Fruit fly (Drosophila melanogaster): ENCODE data around the gene okr.
A peak's percentile ranks its signal among the peaks of the same experiment; 100 is the strongest.

Gene okr

DNA sequence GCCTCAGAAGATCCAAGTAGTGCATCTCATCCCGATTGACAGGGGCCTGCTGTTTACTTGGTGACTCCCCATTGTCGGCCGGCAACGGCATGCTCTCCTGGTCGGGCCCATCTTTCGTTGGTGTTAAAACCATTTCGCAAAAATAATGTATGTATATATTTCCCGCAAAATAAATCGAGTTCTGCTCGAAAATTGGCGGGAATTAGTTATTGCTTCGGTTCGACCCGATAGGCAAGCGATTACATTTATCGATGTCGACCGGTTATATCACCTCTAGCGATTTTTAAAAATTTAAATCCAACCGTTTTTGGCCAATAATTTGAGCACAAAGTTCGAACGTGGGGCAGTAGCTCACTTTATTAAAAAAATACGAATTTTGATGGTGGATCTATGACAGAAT, 23.1 kb downstream of the okr start, which contains the start of gene Ts:
Gene Ts, minus strand, starts transcription at position 201 of the 400 bp plus-strand sequence.
- TF ChIP-seq D1 (tag; optimal IDR thresholded peaks at IDR 0.05) (no peak), CG8159 (tag; optimal IDR thresholded peaks at IDR 0.05) (no peak), CG10348 (GFP tag; IDR thresholded peaks at IDR 0.05) (no peak), gl (tag; optimal IDR thresholded peaks at IDR 0.05) (no peak), CG34367 (tag; optimal IDR thresholded peaks at IDR 0.05) (no peak), CG4496 (GFP tag; IDR thresholded peaks at IDR 0.05) (no peak), CG14655 (GFP tag; optimal IDR thresholded peaks at IDR 0.05) (no peak), CG13204 (GFP tag; optimal IDR thresholded peaks at IDR 0.05) (no peak), CG8301 (tag; optimal IDR thresholded peaks at IDR 0.05) (no peak), CG15710 (tag; optimal IDR thresholded peaks at IDR 0.05) (no peak)

DNA sequence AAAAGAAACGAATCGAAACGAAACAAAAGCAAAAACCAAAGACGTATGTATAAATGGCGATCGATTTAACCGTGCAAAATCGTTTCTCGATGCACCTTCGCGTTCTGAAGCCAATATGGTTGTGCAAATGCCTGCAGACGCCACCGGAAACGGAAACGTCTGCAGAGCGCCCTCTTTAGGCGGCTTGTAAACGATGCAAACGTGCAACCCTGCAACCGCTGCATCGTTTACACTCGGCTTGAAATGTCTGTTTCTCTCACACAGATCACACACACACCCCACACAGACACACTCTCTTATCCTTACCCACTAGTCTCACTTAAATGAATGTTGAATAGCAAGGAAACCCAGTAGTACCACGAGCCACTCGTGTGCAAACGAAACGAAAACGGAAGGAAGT, 25.6 kb downstream of the okr start:
- TF ChIP-seq Pif1A (GFP tag; optimal IDR thresholded peaks at IDR 0.05) (no peak), D1 (tag; optimal IDR thresholded peaks at IDR 0.05) (no peak), CG8159 (tag; optimal IDR thresholded peaks at IDR 0.05) (no peak), CG15710 (tag; optimal IDR thresholded peaks at IDR 0.05) (no peak), CG12605 (GFP tag; IDR thresholded peaks at IDR 0.05) (no peak)

DNA sequence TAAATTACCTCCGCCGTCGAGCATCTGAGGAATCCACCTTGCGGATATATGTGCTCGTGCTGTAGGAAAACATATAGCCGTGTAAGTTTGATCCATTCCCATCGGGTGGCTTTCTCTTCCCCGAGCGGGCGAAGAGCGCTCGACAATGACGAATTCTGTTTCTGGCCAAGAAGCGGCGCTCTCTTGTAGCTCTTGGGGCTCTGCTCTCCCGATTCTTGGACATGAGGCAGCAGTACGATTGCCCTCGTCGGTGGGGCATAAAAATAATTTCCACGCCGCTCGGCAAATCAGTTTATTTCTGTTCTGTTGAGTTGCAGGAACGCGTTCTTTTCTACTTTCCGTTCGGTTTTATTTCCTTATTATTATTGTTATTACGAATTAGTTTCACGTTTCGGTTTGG, 33.7 kb downstream of the okr start:
- TF ChIP-seq CG13204 (GFP tag; optimal IDR thresholded peaks at IDR 0.05): no peak
- TF ChIP-seq CG14655 (GFP tag; optimal IDR thresholded peaks at IDR 0.05): no peak
- TF ChIP-seq CG8301 (tag; optimal IDR thresholded peaks at IDR 0.05): no peak
- TF ChIP-seq Pif1A (GFP tag; optimal IDR thresholded peaks at IDR 0.05): no peak
- TF ChIP-seq D1 (tag; optimal IDR thresholded peaks at IDR 0.05): no peak
- no peak for TF ChIP-seq CG15710 (tag; optimal IDR thresholded peaks at IDR 0.05)
- TF ChIP-seq CG34367 (tag; optimal IDR thresholded peaks at IDR 0.05): no peak
- no peak for TF ChIP-seq Ets98B (GFP tag; IDR thresholded peaks at IDR 0.05)
- no peak for TF ChIP-seq Snoo (tag; optimal IDR thresholded peaks at IDR 0.05)

DNA sequence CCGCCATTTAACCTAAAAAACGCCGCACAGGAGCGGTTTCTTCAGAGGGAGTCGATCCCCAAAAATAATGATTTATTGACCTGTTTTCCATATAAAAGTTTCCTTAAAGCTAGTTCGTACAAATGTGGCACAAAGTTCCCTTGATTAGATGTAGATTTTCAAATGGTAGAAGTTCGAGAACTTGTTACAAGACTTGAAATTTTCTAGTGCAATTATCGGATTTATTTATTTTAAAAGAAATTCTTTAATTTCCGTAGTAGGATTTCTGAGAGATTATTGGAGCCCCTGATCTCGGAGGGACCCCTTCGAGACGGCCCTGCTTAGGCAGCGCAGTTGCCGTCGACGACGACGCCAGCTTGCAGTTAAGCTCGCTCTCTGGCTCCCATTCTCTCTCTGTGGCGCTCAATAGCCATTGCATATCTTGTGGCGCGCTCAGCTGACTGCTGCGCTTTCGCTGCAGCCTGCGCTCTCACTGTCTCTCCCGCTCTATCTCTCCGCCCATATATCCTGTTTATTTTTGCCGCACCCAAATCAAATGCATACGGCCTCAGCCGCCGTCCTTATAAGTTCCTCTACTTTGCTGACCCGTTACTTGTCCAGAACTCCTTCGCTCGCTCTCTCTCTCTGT, 34.9 kb downstream of the okr start:
- TF ChIP-seq CG8159 (tag; optimal IDR thresholded peaks at IDR 0.05) (peak; percentile 93), CG10348 (GFP tag; IDR thresholded peaks at IDR 0.05) (peak; percentile 77), EcR (GFP tag; optimal IDR thresholded peaks at IDR 0.05) (no peak), Snoo (tag; optimal IDR thresholded peaks at IDR 0.05) (peak; percentile 94), CG12605 (GFP tag; IDR thresholded peaks at IDR 0.05) (peak; percentile 54), CG8301 (tag; optimal IDR thresholded peaks at IDR 0.05) (peak; percentile 80), rn (GFP tag; IDR thresholded peaks at IDR 0.05) (peak; percentile 77), CG34367 (tag; optimal IDR thresholded peaks at IDR 0.05) (peak; percentile 74), CG32121 (GFP tag; IDR thresholded peaks at IDR 0.05) (peak; percentile 83), Pif1A (GFP tag; optimal IDR thresholded peaks at IDR 0.05) (peak; percentile 89), Pif1B (GFP tag; optimal IDR thresholded peaks at IDR 0.05) (peak; percentile 82), CG13204 (GFP tag; optimal IDR thresholded peaks at IDR 0.05) (peak; percentile 48), fd96Ca (GFP tag; IDR thresholded peaks at IDR 0.05) (peak; percentile 85), CG4496 (GFP tag; IDR thresholded peaks at IDR 0.05) (peak; percentile 86), CG15710 (tag; optimal IDR thresholded peaks at IDR 0.05) (peak; percentile 91), D1 (tag; optimal IDR thresholded peaks at IDR 0.05) (peak; percentile 34), CG14655 (GFP tag; optimal IDR thresholded peaks at IDR 0.05) (peak; percentile 92), Ets98B (GFP tag; IDR thresholded peaks at IDR 0.05) (peak; percentile 80), CG9948 (tag; optimal IDR thresholded peaks at IDR 0.05) (peak; percentile 87), gl (tag; optimal IDR thresholded peaks at IDR 0.05) (peak; percentile 14), CG17806 (tag; optimal IDR thresholded peaks at IDR 0.05) (peak; percentile 84)

DNA sequence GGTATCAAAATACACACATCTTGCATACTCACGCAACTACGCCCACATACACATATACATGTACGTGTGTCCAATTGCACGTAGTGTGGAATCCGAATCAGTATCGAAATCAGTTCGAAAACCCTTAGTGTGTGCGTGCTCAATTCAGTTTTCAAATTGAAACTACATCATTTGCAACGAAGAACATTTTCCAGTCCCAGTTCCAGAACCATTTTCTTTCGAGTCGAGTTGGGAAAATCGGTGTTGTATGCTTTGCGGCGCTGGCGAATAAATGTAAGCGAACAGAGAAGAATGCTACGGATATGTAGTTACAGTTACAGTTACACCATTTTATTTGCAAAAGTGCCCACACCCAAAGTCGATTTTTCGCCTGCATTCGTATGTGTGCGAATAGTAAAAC, 35.6 kb downstream of the okr start:
- TF ChIP-seq CG32121 (GFP tag; IDR thresholded peaks at IDR 0.05) (no peak), CG4496 (GFP tag; IDR thresholded peaks at IDR 0.05) (no peak), Pif1A (GFP tag; optimal IDR thresholded peaks at IDR 0.05) (no peak), CG34367 (tag; optimal IDR thresholded peaks at IDR 0.05) (no peak)

DNA sequence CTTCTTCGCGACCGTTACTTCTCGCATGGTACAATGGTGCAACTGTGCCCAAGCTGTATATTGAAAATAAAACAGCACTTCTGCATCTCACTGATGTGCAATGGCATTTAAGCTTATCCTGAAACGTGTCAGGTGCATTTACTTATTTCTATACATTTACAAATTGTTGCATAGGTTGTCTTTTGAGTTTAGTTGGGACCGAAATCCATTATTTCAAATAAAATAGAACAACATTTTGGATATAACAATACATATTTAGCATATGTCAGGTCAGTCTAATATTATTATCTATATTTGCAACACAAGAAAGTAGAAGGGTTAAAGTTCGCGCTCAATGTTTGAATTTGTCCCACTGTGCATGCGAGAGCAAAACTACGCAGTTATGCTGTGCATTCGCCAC, 36.2 kb downstream of the okr start:
- TF ChIP-seq EcR (GFP tag; optimal IDR thresholded peaks at IDR 0.05) (no peak), Ets98B (GFP tag; IDR thresholded peaks at IDR 0.05) (no peak), CG34367 (tag; optimal IDR thresholded peaks at IDR 0.05) (peak; percentile 57), fd96Ca (GFP tag; IDR thresholded peaks at IDR 0.05) (0 out of 3 replicates have a peak, but pooled peaks have one; percentile 28), CG8301 (tag; optimal IDR thresholded peaks at IDR 0.05) (peak; percentile 65), CG14655 (GFP tag; optimal IDR thresholded peaks at IDR 0.05) (peak; percentile 77), Snoo (tag; optimal IDR thresholded peaks at IDR 0.05) (no peak), CG10348 (GFP tag; IDR thresholded peaks at IDR 0.05) (no peak), gl (tag; optimal IDR thresholded peaks at IDR 0.05) (no peak), CG13204 (GFP tag; optimal IDR thresholded peaks at IDR 0.05) (no peak), D1 (tag; optimal IDR thresholded peaks at IDR 0.05) (peak; percentile 1), CG4496 (GFP tag; IDR thresholded peaks at IDR 0.05) (no peak), CG12605 (GFP tag; IDR thresholded peaks at IDR 0.05) (no peak), CG15710 (tag; optimal IDR thresholded peaks at IDR 0.05) (peak; percentile 62), Pif1B (GFP tag; optimal IDR thresholded peaks at IDR 0.05) (no peak), CG9948 (tag; optimal IDR thresholded peaks at IDR 0.05) (peak; percentile 67), Pif1A (GFP tag; optimal IDR thresholded peaks at IDR 0.05) (peak; percentile 56), CG8159 (tag; optimal IDR thresholded peaks at IDR 0.05) (peak; percentile 74), CG17806 (tag; optimal IDR thresholded peaks at IDR 0.05) (peak; percentile 52), rn (GFP tag; IDR thresholded peaks at IDR 0.05) (no peak), CG32121 (GFP tag; IDR thresholded peaks at IDR 0.05) (no peak)
